Worm (Caenorhabditis elegans): ENCODE results near the gene F59E12.8.

- no peak for TF ChIP-seq sox-4 (tag; optimal IDR thresholded peaks at IDR 0.05)
- no peak for TF ChIP-seq hlh-30 (tag; optimal IDR thresholded peaks at IDR 0.05; ENCODE audit: insufficient read depth)
- no peak for TF ChIP-seq nfya-1 (tag; optimal IDR thresholded peaks at IDR 0.05)
- no peak for TF ChIP-seq pha-4 (tag; optimal IDR thresholded peaks at IDR 0.05)
- no peak for TF ChIP-seq hlh-15 (tag; optimal IDR thresholded peaks at IDR 0.05)
- no peak for TF ChIP-seq elt-2 (tag; optimal IDR thresholded peaks at IDR 0.05)
- TF ChIP-seq hlh-6 (tag; optimal IDR thresholded peaks at IDR 0.05) = no peak
- TF ChIP-seq ttx-3 (tag; optimal IDR thresholded peaks at IDR 0.05) = no peak
- no peak for TF ChIP-seq gmeb-2 (tag; optimal IDR thresholded peaks at IDR 0.05)
- no peak for TF ChIP-seq tbx-2 (tag; optimal IDR thresholded peaks at IDR 0.05)
- TF ChIP-seq ama-1 (optimal IDR thresholded peaks at IDR 0.05) = no peak
- TF ChIP-seq dmd-4 (tag; optimal IDR thresholded peaks at IDR 0.05; ENCODE audit: borderline replicate concordance) = no peak
- TF ChIP-seq ceh-24 (tag; optimal IDR thresholded peaks at IDR 0.05) = no peak
- TF ChIP-seq nhr-11 (tag; optimal IDR thresholded peaks at IDR 0.05) = no peak
Observed at ce11 chrII:5604441-5604840, 32.3 kb downstream of the F59E12.8 start.

All from whole organism, late embryonic.